1 worm cellular context compared by ENCODE assay signal in genomic region chrII:11157660-11158059, ce11.
TF ChIP-seq lines count a peak whose summit lies in the region.

No protein-coding gene starts in this region.

TF ChIP-seq in whole organism, L1 larva, 84 proteins besides CTCF, POLR2A, EP300 and RAD21 (continued from another document):
- peak; percentile 5 for TF ChIP-seq F16B12.6 (tag; optimal IDR thresholded peaks at IDR 0.05; lab: Kevin White, UChicago)
